Worm (Caenorhabditis elegans) whole organism, late embryonic: Measurements from ENCODE around the gene mlc-7.

Experiments
- C08G9.2 ChIP-seq: sonication (generic microtip); optimal IDR thresholded peaks from 2 replicates; lab custom pipeline; 2016; ENCODE audit warnings: mild to moderate bottlenecking, missing genetic modification characterization, moderate library complexity, missing compliant biosample characterization
- C38D4.7 ChIP-seq: fragments of 200-800 bp; sonication (Bioruptor generic); optimal IDR thresholded peaks from 2 replicates; lab custom pipeline; 2018; ENCODE audit warnings: mild to moderate bottlenecking, missing genetic modification characterization, moderate library complexity, missing compliant biosample characterization
- K02D7.2 ChIP-seq: sonication (generic microtip); optimal IDR thresholded peaks from 2 replicates; lab custom pipeline; 2017; ENCODE audit warnings: mild to moderate bottlenecking, missing genetic modification characterization, missing compliant biosample characterization
- Y22D7AL.16 ChIP-seq: sonication (generic microtip); optimal IDR thresholded peaks from 2 replicates; lab custom pipeline; 2016; ENCODE audit warnings: missing genetic modification characterization, missing compliant biosample characterization
- ahr-1 ChIP-seq: sonication (generic microtip); optimal IDR thresholded peaks from 2 replicates; lab custom pipeline; 2016; ENCODE audit warnings: missing genetic modification characterization, missing compliant biosample characterization
- ceh-14 ChIP-seq: sonication (generic microtip); optimal IDR thresholded peaks from 2 replicates; lab custom pipeline; 2016; ENCODE audit warnings: missing genotype, missing genetic modification characterization, missing compliant biosample characterization
- ceh-24 ChIP-seq: sonication (generic microtip); optimal IDR thresholded peaks from 2 replicates; lab custom pipeline; 2016; ENCODE audit warnings: mild to moderate bottlenecking, missing genetic modification characterization, missing compliant biosample characterization
- ceh-30 ChIP-seq: fragments of 150-350 bp; optimal IDR thresholded peaks from 2 replicates; lab custom pipeline; 2014; ENCODE audit warnings: missing biosample characterization, missing genetic modification characterization
- ceh-31 ChIP-seq: sonication (generic microtip); optimal IDR thresholded peaks from 2 replicates; lab custom pipeline; 2016; ENCODE audit warnings: missing genetic modification characterization, missing compliant biosample characterization
- ceh-34 ChIP-seq: sonication (generic microtip); optimal IDR thresholded peaks from 2 replicates; lab custom pipeline; 2016; ENCODE audit warnings: mild to moderate bottlenecking, missing genetic modification characterization, missing compliant biosample characterization
- ceh-48 ChIP-seq: sonication (generic microtip); optimal IDR thresholded peaks from 2 replicates; lab custom pipeline; 2016; ENCODE audit warnings: missing genetic modification characterization, inconsistent platforms, missing compliant biosample characterization
- dve-1 ChIP-seq: sonication (generic microtip); optimal IDR thresholded peaks from 2 replicates; lab custom pipeline; 2017; ENCODE audit warnings: antibody characterized with exemption, mild to moderate bottlenecking, missing genetic modification characterization, missing compliant biosample characterization
- elt-4 ChIP-seq: sonication (generic microtip); optimal IDR thresholded peaks from 2 replicates; lab custom pipeline; 2016; ENCODE audit warnings: missing genetic modification characterization, missing compliant biosample characterization
- fax-1 ChIP-seq: sonication (generic microtip); optimal IDR thresholded peaks from 2 replicates; lab custom pipeline; 2016; ENCODE audit warnings: missing genotype, missing genetic modification characterization, missing compliant biosample characterization
- fkh-10 ChIP-seq: fragments of 150-350 bp; optimal IDR thresholded peaks from 2 replicates; lab custom pipeline; 2014; ENCODE audit warnings: missing biosample characterization, missing genetic modification reagents, missing genetic modification characterization
- gmeb-2 ChIP-seq: sonication (generic microtip); optimal IDR thresholded peaks from 2 replicates; lab custom pipeline; 2016; ENCODE audit warnings: missing genetic modification characterization, inconsistent platforms, missing compliant biosample characterization
- hlh-13 ChIP-seq: fragments of 200-800 bp; sonication (Bioruptor generic); optimal IDR thresholded peaks from 2 replicates; lab custom pipeline; 2018; ENCODE audit warnings: mild to moderate bottlenecking, missing genetic modification characterization, missing compliant biosample characterization
- hlh-30 ChIP-seq: sonication (generic microtip); optimal IDR thresholded peaks from 2 replicates; lab custom pipeline; 2017; ENCODE audit warnings: antibody characterized with exemption, missing genetic modification characterization, missing compliant biosample characterization; ENCODE audit not compliant: insufficient read depth
- hlh-6 ChIP-seq: sonication (generic microtip); optimal IDR thresholded peaks from 2 replicates; lab custom pipeline; 2016; ENCODE audit warnings: missing genotype, missing genetic modification characterization, missing compliant biosample characterization
- lin-11 ChIP-seq: fragments of 200-800 bp; sonication (Bioruptor generic); optimal IDR thresholded peaks from 2 replicates; lab custom pipeline; 2018; ENCODE audit warnings: mild to moderate bottlenecking, missing genetic modification characterization, missing compliant biosample characterization
- mec-3 ChIP-seq: sonication (generic microtip); optimal IDR thresholded peaks from 2 replicates; lab custom pipeline; 2016; ENCODE audit warnings: borderline replicate concordance, missing genetic modification characterization, missing compliant biosample characterization
- nfya-1 ChIP-seq: sonication (generic microtip); optimal IDR thresholded peaks from 2 replicates; lab custom pipeline; 2017; ENCODE audit warnings: missing genetic modification characterization, mild to moderate bottlenecking, missing compliant biosample characterization, antibody characterized with exemption, moderate library complexity
- nhr-11 ChIP-seq: fragments of 150-350 bp; optimal IDR thresholded peaks from 2 replicates; lab custom pipeline; 2014; ENCODE audit warnings: missing biosample characterization, missing genetic modification characterization
- nhr-232 ChIP-seq: sonication (generic microtip); optimal IDR thresholded peaks from 2 replicates; lab custom pipeline; 2016; ENCODE audit warnings: missing genetic modification characterization, missing compliant biosample characterization
- odd-2 ChIP-seq: sonication (generic microtip); optimal IDR thresholded peaks from 2 replicates; lab custom pipeline; 2017; ENCODE audit warnings: antibody characterized with exemption, mild to moderate bottlenecking, missing genetic modification characterization, missing compliant biosample characterization
- pat-9 ChIP-seq: fragments of 200-800 bp; sonication (Bioruptor generic); optimal IDR thresholded peaks from 2 replicates; lab custom pipeline; 2018; ENCODE audit warnings: mild to moderate bottlenecking, missing genetic modification characterization, moderate library complexity, missing compliant biosample characterization
- pax-1 ChIP-seq: fragments of 150-350 bp; optimal IDR thresholded peaks from 2 replicates; lab custom pipeline; 2014; ENCODE audit warnings: missing biosample characterization, missing genetic modification characterization
- pha-4 ChIP-seq: fragments of 150-350 bp; optimal IDR thresholded peaks from 2 replicates; lab custom pipeline; 2018; ENCODE audit warnings: missing biosample characterization, missing genetic modification reagents, missing genetic modification characterization
- pqm-1 ChIP-seq: sonication (generic microtip); optimal IDR thresholded peaks from 2 replicates; lab custom pipeline; 2016; ENCODE audit warnings: missing genetic modification characterization, missing compliant biosample characterization
- ref-2 ChIP-seq: sonication (generic microtip); optimal IDR thresholded peaks from 2 replicates; lab custom pipeline; 2016; ENCODE audit warnings: missing genetic modification characterization, missing compliant biosample characterization
- sox-4 ChIP-seq: sonication (generic microtip); optimal IDR thresholded peaks from 2 replicates; lab custom pipeline; 2017; ENCODE audit warnings: mild to moderate bottlenecking, missing genetic modification characterization, inconsistent platforms, missing compliant biosample characterization
- syd-9 ChIP-seq: sonication (generic microtip); optimal IDR thresholded peaks from 2 replicates; lab custom pipeline; 2016; ENCODE audit warnings: mild to moderate bottlenecking, missing genetic modification characterization, moderate library complexity, missing compliant biosample characterization
- tbx-2 ChIP-seq: sonication (generic microtip); optimal IDR thresholded peaks from 2 replicates; lab custom pipeline; 2016; ENCODE audit warnings: missing genetic modification characterization, missing compliant biosample characterization
- ttx-3 ChIP-seq: sonication (generic microtip); optimal IDR thresholded peaks from 2 replicates; lab custom pipeline; 2016; ENCODE audit warnings: missing genetic modification reagents, missing genetic modification characterization, missing compliant biosample characterization
- unc-3 ChIP-seq, 2 experiments: fragments of 200-800 bp in 1 of 2; sonication (Bioruptor generic) in 1 of 2; sonication (generic microtip) in 1 of 2; conservative IDR thresholded peaks in 1 of 2; optimal IDR thresholded peaks in 1 of 2; 2 replicates each; pipeline versions ENCODE4 v1.3.6 to Lab custom; 2016 to 2022; ENCODE audit warnings: missing compliant biosample characterization in 2 of 2, missing genetic modification characterization in 2 of 2, missing genetic modification reagents in 1 of 2
- unc-42 ChIP-seq: sonication (generic microtip); optimal IDR thresholded peaks from 2 replicates; lab custom pipeline; 2016; ENCODE audit warnings: missing genotype, missing genetic modification characterization, missing compliant biosample characterization
- unc-55 ChIP-seq: sonication (generic microtip); optimal IDR thresholded peaks from 2 replicates; lab custom pipeline; 2017; ENCODE audit warnings: missing biosample characterization, missing genetic modification reagents, missing genetic modification characterization

Gene mlc-7

DNA sequence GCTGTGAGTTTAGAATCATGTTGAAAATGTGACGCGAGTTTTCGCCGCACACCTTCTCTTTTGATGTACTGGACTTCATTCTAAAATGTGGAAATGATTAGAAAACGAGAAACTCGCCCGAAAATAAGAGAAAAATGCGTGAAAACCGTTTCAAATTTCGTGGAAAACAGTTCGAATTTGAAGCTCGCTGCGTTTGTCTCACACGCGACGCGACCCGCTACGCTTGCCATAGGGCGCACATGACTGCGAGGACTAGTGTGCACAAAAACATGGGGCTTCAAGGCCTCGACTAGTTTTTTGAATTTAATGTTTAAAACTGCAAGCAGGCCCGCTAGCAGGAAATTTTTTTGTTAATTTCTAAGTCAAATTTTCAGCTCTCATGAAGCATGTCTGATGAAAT, 19.9 kb downstream of the mlc-7 start, which contains the start of the genes cyk-4 and pdr-1:
cyk-4 (minus strand) TSS at position 80 of the 400 bp plus-strand sequence.
pdr-1 (plus strand) TSS at position 369 of the 400 bp plus-strand sequence.
- TF ChIP-seq ceh-31 (tag; lab: Kevin White, UChicago) = peak; percentile 12
- peak; percentile 25 for TF ChIP-seq unc-42 (tag; lab: Kevin White, UChicago)
- TF ChIP-seq ceh-34 (tag; lab: Kevin White, UChicago) = peak; percentile 7
- peak; percentile 44 for TF ChIP-seq hlh-30 (tag; lab: Kevin White, UChicago)
- TF ChIP-seq ceh-48 (tag; lab: Kevin White, UChicago) = no peak
- no peak for TF ChIP-seq ttx-3 (tag; lab: Kevin White, UChicago)
- TF ChIP-seq nfya-1 (tag; lab: Kevin White, UChicago) = peak; percentile 57
- no peak for TF ChIP-seq ceh-24 (tag; lab: Kevin White, UChicago)

DNA sequence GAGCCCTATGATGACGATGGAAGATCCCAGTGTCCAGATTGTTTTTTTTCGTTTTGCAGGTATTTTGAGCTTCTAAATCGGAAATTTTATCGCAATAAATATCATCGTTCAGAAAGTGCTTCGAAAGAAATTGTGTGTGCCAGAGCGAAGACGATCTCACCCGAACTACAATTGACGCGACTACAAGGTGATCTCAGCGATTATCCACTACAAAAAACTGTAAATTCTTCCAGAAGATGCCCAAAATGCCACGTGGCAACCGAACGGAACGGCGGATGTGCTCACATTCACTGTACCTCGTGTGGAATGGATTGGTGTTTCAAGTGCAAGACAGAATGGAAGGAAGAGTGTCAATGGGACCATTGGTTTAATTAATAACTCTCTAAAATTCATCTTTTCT, 21.6 kb downstream of the mlc-7 start, which contains the start of gene mdt-29:
mdt-29 (plus strand) TSS at position 301 of the 400 bp plus-strand sequence.
- TF ChIP-seq ceh-48 (tag; lab: Kevin White, UChicago) (no peak), syd-9 (tag; lab: Kevin White, UChicago) (no peak), ceh-24 (tag; lab: Kevin White, UChicago) (no peak), fkh-10 (GFP tag; lab: Kevin White, UChicago) (no peak), ahr-1 (no peak), hlh-13 (GFP tag; lab: Kevin White, UChicago) (no peak), Y22D7AL.16 (no peak), pha-4 (no peak), pat-9 (tag; lab: Kevin White, UChicago) (no peak), fax-1 (no peak), K02D7.2 (tag; lab: Kevin White, UChicago) (no peak), elt-4 (tag; lab: Kevin White, UChicago) (no peak), unc-55 (no peak), dve-1 (tag; lab: Kevin White, UChicago) (no peak), unc-3 (GFP tag; conservative IDR thresholded peaks at IDR 0.05; lab: Robert Waterston, UW) (no peak), unc-3 (tag; optimal IDR thresholded peaks at IDR 0.05; lab: Kevin White, UChicago) (no peak), nhr-232 (tag; lab: Kevin White, UChicago) (no peak), hlh-6 (tag; lab: Kevin White, UChicago) (no peak), ceh-30 (no peak)

DNA sequence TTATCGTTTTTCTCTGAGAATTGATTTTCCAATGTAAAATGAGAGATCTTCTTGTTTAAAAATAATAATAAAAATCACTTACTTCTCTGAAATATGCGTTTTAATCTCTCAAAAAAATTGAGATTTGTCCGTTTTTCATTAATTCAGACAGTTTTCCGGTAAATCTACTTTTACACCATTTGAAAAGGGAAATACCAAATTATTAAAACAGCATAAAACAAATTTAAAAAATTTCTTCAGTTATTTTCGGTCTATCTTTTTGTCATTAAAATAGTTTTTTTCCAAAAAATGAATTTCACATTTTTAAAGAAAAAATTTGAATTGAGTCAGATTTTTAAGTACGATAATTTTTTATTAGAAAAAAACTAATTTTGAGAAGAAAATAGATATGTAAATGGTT, 27.6 kb downstream of the mlc-7 start:
- TF ChIP-seq gmeb-2 (tag; lab: Kevin White, UChicago) = no peak
- TF ChIP-seq odd-2 = peak; percentile 35
- TF ChIP-seq nhr-11 (tag; lab: Kevin White, UChicago) = peak; percentile 76
- peak; percentile 53 for TF ChIP-seq pax-1 (tag; lab: Kevin White, UChicago)

DNA sequence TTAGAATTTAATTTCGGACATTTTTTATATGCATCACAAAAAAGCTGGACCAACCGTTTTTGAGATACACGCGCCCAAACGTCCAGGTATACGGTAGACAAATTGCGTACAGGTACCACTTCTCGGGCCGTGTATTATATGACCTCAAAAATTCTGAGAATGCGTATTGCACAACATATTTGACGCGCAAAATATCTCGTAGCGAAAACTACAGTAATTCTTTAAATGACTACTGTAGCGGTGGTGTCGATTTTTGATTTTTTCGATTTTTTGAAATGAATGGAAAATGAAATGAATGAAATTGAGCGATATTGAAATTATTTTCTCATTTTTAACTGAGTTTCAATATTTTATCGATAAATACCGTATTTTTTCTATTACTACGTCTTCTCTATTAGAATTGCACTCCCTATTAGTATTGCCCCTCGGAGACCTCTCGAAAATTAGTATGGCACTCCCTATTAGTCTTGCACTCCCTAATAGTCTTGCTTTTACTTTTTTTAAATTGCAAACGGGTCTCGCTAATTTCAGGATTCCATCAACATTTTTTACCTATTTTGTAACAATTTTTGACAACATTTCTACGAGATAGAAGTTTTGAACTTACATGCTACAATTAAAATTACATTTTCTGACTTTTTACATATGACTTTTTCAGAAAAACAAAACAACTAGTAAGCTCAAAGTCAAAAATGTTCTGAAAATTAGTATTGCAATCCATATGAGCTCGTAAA, 28.3 kb downstream of the mlc-7 start:
- TF ChIP-seq ahr-1 (no peak), mec-3 (no peak), tbx-2 (tag; lab: Kevin White, UChicago) (no peak), pat-9 (tag; lab: Kevin White, UChicago) (peak; percentile 31), sox-4 (tag; lab: Kevin White, UChicago) (no peak), C08G9.2 (peak; percentile 7), C38D4.7 (GFP tag; lab: Kevin White, UChicago) (peak; percentile 50), ref-2 (tag; lab: Kevin White, UChicago) (peak; percentile 62), hlh-6 (tag; lab: Kevin White, UChicago) (no peak), ceh-14 (no peak), syd-9 (tag; lab: Kevin White, UChicago) (no peak), lin-11 (tag; lab: Kevin White, UChicago) (no peak), unc-55 (no peak), elt-4 (tag; lab: Kevin White, UChicago) (no peak), nhr-11 (tag; lab: Kevin White, UChicago) (no peak), K02D7.2 (tag; lab: Kevin White, UChicago) (no peak), pqm-1 (tag; lab: Kevin White, UChicago) (no peak)
- TF ChIP-seq, all 69 proteins: peak for 4
